Fruit fly (Drosophila melanogaster): ENCODE results near the gene Nost.

Gene Nost

DNA sequence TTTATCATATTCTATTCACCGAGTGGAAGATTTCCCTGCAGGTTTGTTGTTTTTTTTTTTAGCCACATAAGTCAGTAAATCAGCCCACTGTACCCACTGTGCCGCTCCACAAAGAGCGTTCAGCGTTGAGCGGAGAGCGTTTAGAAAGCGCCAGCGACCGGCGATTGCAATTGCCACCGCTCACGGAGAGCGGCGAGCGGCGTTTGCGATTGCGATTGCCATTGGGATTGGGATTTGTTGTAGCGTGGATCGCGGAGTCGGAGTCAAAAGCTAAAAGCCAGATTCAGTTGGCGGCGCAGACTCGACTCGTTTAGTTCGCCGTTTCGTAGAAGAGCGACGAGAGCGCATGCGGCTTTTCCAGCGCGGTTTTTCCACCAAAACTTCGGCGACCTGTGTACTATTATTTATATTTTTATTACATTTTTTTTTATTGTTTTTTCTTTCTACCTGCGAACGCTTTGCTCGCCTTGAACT lies at the start of gene Nost:
Nost (plus strand) TSS at position 306 of the 474 bp plus-strand sequence.
- TF ChIP-seq EcR (GFP tag; optimal IDR thresholded peaks at IDR 0.05) = no peak
- no peak for TF ChIP-seq CG8478 (optimal IDR thresholded peaks at IDR 0.05)
- TF ChIP-seq psq (optimal IDR thresholded peaks at IDR 0.05) = no peak
- TF ChIP-seq Dll (optimal IDR thresholded peaks at IDR 0.05) = no peak
- TF ChIP-seq pan (optimal IDR thresholded peaks at IDR 0.05) = no peak
- no peak for TF ChIP-seq usp (GFP tag; optimal IDR thresholded peaks at IDR 0.05)

DNA sequence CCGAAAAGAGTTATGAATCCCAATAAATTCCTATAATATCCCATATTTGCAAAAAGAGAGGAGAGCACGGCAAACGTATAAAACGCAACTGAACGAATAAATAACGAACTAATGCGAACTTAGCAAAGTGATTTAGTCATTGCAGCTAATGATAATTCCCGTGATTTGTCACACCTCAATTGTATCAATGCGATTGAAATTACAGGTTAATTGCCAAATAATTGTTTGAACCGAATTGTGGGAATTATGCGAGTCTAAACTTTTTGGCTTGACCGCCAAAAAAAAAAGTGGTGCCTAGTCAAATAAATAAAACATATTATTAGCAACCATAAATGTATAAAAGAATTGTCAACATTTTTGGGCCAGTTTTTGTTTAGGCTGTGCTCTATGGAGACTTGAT lies 45.7 kb upstream of the Nost start, which contains the start of gene CG12662:
CG12662 (minus strand) TSS at position 101 of the 400 bp plus-strand sequence.
- no peak for TF ChIP-seq Dll (optimal IDR thresholded peaks at IDR 0.05)
- TF ChIP-seq EcR (GFP tag; optimal IDR thresholded peaks at IDR 0.05) = no peak
- TF ChIP-seq pan (optimal IDR thresholded peaks at IDR 0.05) = no peak
- TF ChIP-seq usp (GFP tag; optimal IDR thresholded peaks at IDR 0.05) = no peak
- TF ChIP-seq psq (optimal IDR thresholded peaks at IDR 0.05) = no peak
- no peak for TF ChIP-seq CG8478 (optimal IDR thresholded peaks at IDR 0.05)

DNA sequence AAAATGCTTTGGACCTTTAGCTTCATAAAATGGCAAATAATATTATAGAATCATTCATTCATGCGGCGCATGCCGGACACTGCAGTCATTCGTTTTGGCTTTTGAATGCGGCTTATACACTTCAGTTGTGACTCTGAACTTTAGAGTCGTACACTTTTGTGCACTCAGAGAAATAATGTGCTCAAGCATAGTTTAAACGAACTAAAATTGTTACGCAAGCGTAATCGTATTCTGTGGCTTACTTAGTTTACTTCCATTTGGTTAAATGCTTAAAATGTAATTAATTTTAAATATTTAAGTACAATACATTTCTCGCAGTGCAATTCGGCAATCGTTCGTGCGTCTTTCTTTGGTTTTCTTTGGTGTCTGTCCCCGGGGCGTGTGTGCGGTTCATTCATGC lies 25.7 kb upstream of the Nost start:
- TF ChIP-seq pan (optimal IDR thresholded peaks at IDR 0.05) = no peak
- TF ChIP-seq usp (GFP tag; optimal IDR thresholded peaks at IDR 0.05) = no peak
- no peak for TF ChIP-seq psq (optimal IDR thresholded peaks at IDR 0.05)
- TF ChIP-seq Dll (optimal IDR thresholded peaks at IDR 0.05) = no peak

DNA sequence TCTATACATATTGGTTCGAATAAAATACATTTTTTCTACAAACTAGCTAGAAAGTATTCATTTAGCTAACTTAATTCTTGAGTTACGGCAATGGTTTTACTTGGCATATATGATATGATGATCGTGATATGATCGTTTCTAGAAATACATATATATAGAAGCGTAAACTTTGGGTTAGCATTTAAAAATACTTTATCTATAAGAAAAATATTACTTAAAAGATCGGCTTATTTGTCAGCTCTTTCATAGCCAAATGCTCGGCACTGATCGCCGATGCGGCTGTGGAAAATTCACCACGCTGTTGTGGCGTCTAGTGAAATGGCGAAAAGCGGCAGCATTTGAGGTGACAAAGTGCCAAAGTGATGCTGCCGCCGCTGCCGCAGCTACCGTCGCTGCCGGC lies 22.8 kb upstream of the Nost start:
- TF ChIP-seq Dll (optimal IDR thresholded peaks at IDR 0.05) = no peak
- no peak for TF ChIP-seq psq (optimal IDR thresholded peaks at IDR 0.05)
- no peak for TF ChIP-seq EcR (GFP tag; optimal IDR thresholded peaks at IDR 0.05)
- TF ChIP-seq usp (GFP tag; optimal IDR thresholded peaks at IDR 0.05) = no peak
- no peak for TF ChIP-seq pan (optimal IDR thresholded peaks at IDR 0.05)
- TF ChIP-seq CG8478 (optimal IDR thresholded peaks at IDR 0.05) = no peak

DNA sequence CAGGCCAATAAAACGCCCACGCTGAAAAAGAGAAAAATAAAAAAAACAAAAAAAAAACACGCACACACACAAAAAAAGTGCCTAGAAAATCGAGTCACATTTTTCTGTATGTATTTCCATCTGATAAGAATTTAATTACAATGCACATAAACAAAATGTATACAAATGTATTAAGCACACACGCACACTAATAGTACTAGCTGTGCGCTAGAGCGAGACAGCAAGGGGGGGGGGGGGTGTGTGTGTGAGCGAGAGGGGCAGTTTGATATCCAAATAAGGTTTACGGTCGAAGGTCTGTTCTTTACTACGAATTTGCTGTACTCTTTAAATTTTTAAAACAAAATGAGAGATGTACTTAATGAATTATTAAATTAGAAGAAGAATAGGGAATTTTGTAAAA lies 17.3 kb upstream of the Nost start:
- TF ChIP-seq Dll (optimal IDR thresholded peaks at IDR 0.05) (no peak), pan (optimal IDR thresholded peaks at IDR 0.05) (no peak), EcR (GFP tag; optimal IDR thresholded peaks at IDR 0.05) (no peak), CG8478 (optimal IDR thresholded peaks at IDR 0.05) (no peak), psq (optimal IDR thresholded peaks at IDR 0.05) (no peak), usp (GFP tag; optimal IDR thresholded peaks at IDR 0.05) (no peak)

DNA sequence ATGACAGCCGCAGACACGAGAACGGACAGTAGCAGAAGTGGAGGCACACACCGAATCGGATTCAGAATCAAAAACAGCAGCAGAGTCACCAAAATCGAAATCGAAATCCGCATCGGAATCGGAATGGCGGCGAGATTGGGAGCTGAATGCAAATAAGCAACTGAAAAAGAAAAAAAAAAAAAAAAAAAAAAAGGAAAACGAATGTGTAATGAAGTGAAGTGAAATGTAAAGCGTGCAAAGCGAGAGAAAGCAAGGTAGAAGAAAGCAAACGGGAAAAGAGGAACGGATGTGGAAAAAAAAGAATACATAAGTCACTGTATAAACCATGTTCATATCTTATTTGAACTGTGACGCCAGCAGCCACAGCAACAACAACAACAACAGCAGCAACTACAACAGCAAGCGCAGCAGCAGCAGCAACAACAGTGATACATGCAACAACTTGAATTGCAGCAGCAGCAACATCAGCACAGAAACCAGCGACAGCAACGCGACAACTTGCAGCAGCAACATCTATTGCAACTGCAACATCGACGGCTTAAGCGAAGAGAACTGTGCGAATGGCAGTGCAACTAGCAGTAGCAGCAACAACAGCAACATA lies 16.6 kb upstream of the Nost start:
- no peak for TF ChIP-seq Dll (optimal IDR thresholded peaks at IDR 0.05)

DNA sequence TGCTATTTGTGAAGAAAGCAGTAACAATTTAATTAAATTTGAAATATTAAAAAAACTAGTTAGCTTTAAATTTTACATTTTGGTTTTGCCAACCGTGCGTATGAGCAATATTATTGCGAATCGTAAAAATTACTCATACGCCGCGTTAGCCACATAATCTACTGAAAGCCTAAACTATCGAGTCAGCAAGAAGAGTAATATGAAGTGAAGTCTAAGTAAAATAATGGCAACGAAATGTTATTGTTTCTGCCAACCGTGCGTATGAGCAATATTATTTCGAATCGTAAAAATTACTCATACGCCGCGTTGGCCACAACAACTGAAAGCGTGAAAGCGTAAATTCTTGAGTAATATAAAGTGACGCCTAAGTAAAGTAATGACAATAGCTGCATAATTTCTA lies 9.9 kb upstream of the Nost start:
- TF ChIP-seq EcR (GFP tag; optimal IDR thresholded peaks at IDR 0.05) (no peak), usp (GFP tag; optimal IDR thresholded peaks at IDR 0.05) (no peak), CG8478 (optimal IDR thresholded peaks at IDR 0.05) (no peak), Dll (optimal IDR thresholded peaks at IDR 0.05) (no peak), pan (optimal IDR thresholded peaks at IDR 0.05) (no peak), psq (optimal IDR thresholded peaks at IDR 0.05) (no peak)

DNA sequence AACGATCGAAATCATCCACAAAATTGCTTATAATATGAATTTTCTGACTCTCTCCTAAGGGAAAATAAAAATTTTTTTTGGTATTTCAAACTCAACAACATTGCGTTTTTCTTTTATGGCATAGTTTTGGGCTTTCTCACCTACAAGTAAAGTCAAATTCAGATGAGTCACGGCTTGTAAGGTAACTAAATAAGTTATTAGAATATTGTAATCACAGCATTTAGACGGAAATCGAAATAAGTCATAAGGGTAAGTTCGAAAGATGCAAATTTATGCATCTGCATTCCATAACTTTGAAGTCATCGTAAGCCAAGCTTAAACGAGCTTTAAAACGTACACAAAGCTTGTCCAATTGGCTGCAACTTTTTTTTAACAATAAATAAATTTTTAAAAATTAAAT lies 589 bp upstream of the Nost start:
- TF ChIP-seq Dll (optimal IDR thresholded peaks at IDR 0.05) (no peak), CG8478 (optimal IDR thresholded peaks at IDR 0.05) (no peak), usp (GFP tag; optimal IDR thresholded peaks at IDR 0.05) (no peak), psq (optimal IDR thresholded peaks at IDR 0.05) (no peak), EcR (GFP tag; optimal IDR thresholded peaks at IDR 0.05) (no peak), pan (optimal IDR thresholded peaks at IDR 0.05) (no peak)

DNA sequence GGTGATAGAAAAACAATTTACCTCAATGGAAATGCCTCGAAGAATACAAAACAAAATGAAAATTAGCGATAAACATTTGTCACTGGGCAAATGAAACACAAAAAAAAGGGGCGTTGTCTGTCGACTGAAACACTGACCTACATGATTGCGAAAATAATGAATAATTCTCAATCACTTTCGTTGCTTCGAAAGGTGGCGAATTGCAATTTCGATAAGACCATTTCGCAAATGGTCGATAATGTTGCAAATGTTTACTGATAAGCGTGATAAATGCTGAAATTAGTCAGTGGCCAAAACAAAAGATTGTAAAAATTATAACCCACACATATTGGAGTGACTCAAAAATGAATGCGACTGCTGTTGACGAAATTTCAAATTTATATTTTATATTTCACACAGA lies 6.1 kb downstream of the Nost start:
- TF ChIP-seq usp (GFP tag; optimal IDR thresholded peaks at IDR 0.05) (no peak), pan (optimal IDR thresholded peaks at IDR 0.05) (no peak), psq (optimal IDR thresholded peaks at IDR 0.05) (no peak), EcR (GFP tag; optimal IDR thresholded peaks at IDR 0.05) (no peak)

DNA sequence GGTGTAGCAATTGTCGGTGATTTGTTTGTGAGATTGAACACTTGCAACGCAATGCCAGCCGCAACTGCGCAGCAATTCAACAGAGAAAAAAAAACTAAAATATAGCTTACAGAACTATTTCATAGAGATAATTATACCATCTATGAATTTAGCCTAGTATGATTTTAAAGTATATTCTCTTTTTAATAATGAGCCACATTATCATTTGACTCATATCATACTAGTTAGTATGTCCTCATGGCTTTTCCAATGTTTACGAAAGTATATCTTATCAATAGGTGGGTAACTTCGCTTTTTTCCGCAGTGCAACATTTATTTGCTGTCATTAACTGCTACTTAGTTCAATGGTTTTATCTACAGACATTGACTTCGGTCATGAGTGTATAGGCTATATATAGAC lies 8.8 kb downstream of the Nost start:
- TF ChIP-seq pan (optimal IDR thresholded peaks at IDR 0.05) (no peak), psq (optimal IDR thresholded peaks at IDR 0.05) (no peak), EcR (GFP tag; optimal IDR thresholded peaks at IDR 0.05) (no peak), Dll (optimal IDR thresholded peaks at IDR 0.05) (no peak), CG8478 (optimal IDR thresholded peaks at IDR 0.05) (no peak), usp (GFP tag; optimal IDR thresholded peaks at IDR 0.05) (no peak)

DNA sequence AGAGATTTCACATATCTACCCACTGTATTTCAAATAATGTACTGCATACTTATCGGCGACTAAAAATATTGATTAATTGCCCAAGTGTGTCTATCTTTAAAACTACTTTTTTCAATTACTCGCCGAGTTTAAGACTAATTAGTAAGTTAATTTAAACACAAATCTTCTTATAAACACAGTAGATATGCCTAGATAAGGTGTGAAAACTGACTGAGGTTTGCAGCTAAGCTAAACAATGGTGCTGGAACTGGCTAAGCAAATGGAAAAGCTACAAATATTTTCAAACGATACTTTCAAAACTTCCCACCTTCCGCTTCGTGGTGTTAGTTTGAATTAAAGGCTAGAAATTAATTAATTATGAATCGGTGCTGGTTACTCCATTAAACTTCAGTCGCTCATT lies 10.8 kb downstream of the Nost start:
- no peak for TF ChIP-seq Dll (optimal IDR thresholded peaks at IDR 0.05)

DNA sequence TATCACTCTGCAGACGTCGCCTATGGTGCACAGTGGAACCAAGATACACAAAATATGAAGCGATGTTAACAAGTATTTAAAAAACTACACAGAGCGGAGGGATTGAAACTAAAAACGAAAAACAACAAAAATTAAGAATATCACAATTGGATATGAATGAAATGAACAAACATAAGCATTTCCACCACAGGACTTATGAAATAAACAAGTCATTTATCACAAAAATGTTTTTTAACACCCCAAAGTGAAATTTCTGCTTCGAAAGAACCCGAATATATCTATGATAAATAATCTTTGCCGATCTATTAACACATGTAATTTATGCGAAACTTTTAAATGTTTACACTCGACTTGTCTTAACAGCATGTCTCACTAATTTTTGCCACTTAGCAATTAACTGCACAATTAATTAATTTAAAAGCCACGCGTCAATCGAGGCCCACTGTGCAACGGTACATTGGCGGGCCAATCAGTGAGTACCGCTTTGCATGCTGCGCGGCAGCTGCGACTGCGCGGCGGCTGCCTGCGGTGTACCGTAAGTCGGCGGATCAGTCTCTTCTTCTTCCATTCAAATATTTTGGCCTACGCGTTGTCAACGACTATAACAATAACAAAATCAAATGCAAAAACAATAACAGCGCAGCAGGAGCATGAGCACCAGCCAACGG lies 11.9 kb downstream of the Nost start:
- TF ChIP-seq psq (optimal IDR thresholded peaks at IDR 0.05) (no peak), pan (optimal IDR thresholded peaks at IDR 0.05) (no peak), Dll (optimal IDR thresholded peaks at IDR 0.05) (no peak), EcR (GFP tag; optimal IDR thresholded peaks at IDR 0.05) (no peak), CG8478 (optimal IDR thresholded peaks at IDR 0.05) (no peak), usp (GFP tag; optimal IDR thresholded peaks at IDR 0.05) (no peak)

DNA sequence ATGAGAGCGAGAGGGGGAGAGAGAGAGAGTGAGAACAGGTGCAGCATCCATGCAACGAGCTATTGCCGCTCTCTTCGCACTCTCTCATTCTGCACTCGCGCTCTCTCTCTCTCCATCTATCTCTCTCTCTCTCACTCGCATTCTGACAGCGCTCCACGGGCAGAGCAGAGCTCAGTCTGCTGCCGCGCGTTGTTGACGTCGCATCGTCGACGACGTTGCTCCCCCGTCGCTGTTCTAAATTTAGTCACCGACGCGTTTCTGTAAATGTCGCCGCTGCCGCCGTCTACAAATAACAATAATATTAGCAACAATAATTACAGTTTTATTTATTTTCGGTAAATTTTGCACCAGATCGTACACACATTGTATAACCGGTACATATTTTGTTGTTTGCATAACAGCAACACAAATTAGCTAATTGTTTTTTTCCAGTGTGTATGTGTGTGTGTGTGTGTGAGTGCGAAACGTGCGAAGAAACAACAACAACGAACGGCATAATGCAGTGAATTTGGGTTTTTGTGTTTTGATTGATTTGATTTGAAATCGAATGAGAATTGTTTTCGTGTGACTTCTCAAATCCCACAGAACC lies 12.5 kb downstream of the Nost start:
- no peak for TF ChIP-seq usp (GFP tag; optimal IDR thresholded peaks at IDR 0.05)
- TF ChIP-seq CG8478 (optimal IDR thresholded peaks at IDR 0.05) = peak; percentile 84
- TF ChIP-seq psq (optimal IDR thresholded peaks at IDR 0.05) = no peak
- peak; percentile 88 for TF ChIP-seq Dll (optimal IDR thresholded peaks at IDR 0.05)
- TF ChIP-seq EcR (GFP tag; optimal IDR thresholded peaks at IDR 0.05) = no peak
- no peak for TF ChIP-seq pan (optimal IDR thresholded peaks at IDR 0.05)
